Worm (Caenorhabditis elegans): ENCODE results near the gene sre-42.

The sre-42 gene

ce11 chrII:12408717-12409116 is 22.0 kb upstream of the sre-42 start, which contains the start of gene sre-31:
sre-31 (minus strand) TSS chrII:12408817.
- TF ChIP-seq unc-39 (tag; optimal IDR thresholded peaks at IDR 0.05) (no peak), ces-1 (GFP tag; optimal IDR thresholded peaks at IDR 0.05) (no peak), hlh-1 (tag; optimal IDR thresholded peaks at IDR 0.05) (no peak), M03D4.4 (tag; optimal IDR thresholded peaks at IDR 0.05) (no peak), snpc-4 (tag; optimal IDR thresholded peaks at IDR 0.05) (no peak), drap-1 (GFP tag; optimal IDR thresholded peaks at IDR 0.05) (no peak), mab-5 (tag; optimal IDR thresholded peaks at IDR 0.05) (no peak), sptf-1 (tag; optimal IDR thresholded peaks at IDR 0.05) (no peak), zip-8 (tag; optimal IDR thresholded peaks at IDR 0.05) (no peak), lin-32 (GFP tag; optimal IDR thresholded peaks at IDR 0.05) (no peak), mls-2 (tag; optimal IDR thresholded peaks at IDR 0.05) (no peak), tbx-8 (GFP tag; optimal IDR thresholded peaks at IDR 0.05) (no peak)

- TF ChIP-seq ham-2 (GFP tag; optimal IDR thresholded peaks at IDR 0.05): no peak
- TF ChIP-seq unc-39 (tag; optimal IDR thresholded peaks at IDR 0.05): no peak
- no peak for TF ChIP-seq sem-2 (GFP tag; optimal IDR thresholded peaks at IDR 0.05)
- no peak for TF ChIP-seq bed-3 (GFP tag; optimal IDR thresholded peaks at IDR 0.05)
- no peak for TF ChIP-seq lin-13 (tag; optimal IDR thresholded peaks at IDR 0.05)
- no peak for TF ChIP-seq pha-4 (tag; optimal IDR thresholded peaks at IDR 0.05)
- no peak for TF ChIP-seq M03D4.4 (tag; optimal IDR thresholded peaks at IDR 0.05)
- no peak for TF ChIP-seq mab-5 (tag; optimal IDR thresholded peaks at IDR 0.05)
- no peak for TF ChIP-seq ces-1 (GFP tag; optimal IDR thresholded peaks at IDR 0.05)
- no peak for TF ChIP-seq nhr-76 (tag; optimal IDR thresholded peaks at IDR 0.05)
- TF ChIP-seq ceh-83 (GFP tag; optimal IDR thresholded peaks at IDR 0.05): no peak
Observed at ce11 chrII:12406394-12406793, 19.7 kb upstream of the sre-42 start, which contains the start of gene sre-30. sre-30 (minus strand) TSS chrII:12406494.

- TF ChIP-seq elt-3 (tag; optimal IDR thresholded peaks at IDR 0.05) (no peak), bed-3 (GFP tag; optimal IDR thresholded peaks at IDR 0.05) (no peak), mep-1 (tag; optimal IDR thresholded peaks at IDR 0.05) (no peak), lin-13 (tag; optimal IDR thresholded peaks at IDR 0.05) (no peak), lsy-2 (tag; optimal IDR thresholded peaks at IDR 0.05) (no peak), hlh-1 (tag; optimal IDR thresholded peaks at IDR 0.05) (no peak), nhr-2 (tag; optimal IDR thresholded peaks at IDR 0.05) (no peak), ham-2 (GFP tag; optimal IDR thresholded peaks at IDR 0.05) (no peak), cnd-1 (tag; optimal IDR thresholded peaks at IDR 0.05) (no peak), sptf-1 (tag; optimal IDR thresholded peaks at IDR 0.05) (no peak), ces-1 (GFP tag; optimal IDR thresholded peaks at IDR 0.05) (no peak), mab-5 (tag; optimal IDR thresholded peaks at IDR 0.05) (no peak), blmp-1 (tag; optimal IDR thresholded peaks at IDR 0.05) (no peak)
Observed at ce11 chrII:12401791-12402190, 15.1 kb upstream of the sre-42 start, which contains the start of gene sre-29. sre-29 (minus strand) TSS chrII:12401891.

DNA sequence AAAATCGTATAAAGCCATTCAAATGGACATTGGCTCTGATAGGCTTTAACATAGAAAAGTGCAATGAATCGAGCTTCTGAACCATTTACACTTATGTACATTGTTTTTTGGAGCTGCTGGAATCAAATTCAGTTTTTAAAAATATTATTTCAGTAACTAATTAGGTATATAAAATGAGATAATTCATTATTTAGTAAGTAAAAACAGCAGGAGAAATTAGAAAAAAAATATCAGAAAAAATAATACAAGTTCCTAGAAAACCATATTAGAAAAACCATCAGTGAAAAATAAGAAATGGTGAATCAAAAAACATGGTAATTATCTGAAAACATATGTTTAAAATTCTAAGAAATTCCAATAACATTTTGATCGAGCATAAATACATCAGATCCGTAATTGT is 11.0 kb upstream of the sre-42 start, which contains the start of gene F57G9.7:
TSS of gene F57G9.7 (minus strand) at position 101 of the 400 bp plus-strand sequence.
- TF ChIP-seq nhr-28 (tag; optimal IDR thresholded peaks at IDR 0.05) (no peak), elt-3 (tag; optimal IDR thresholded peaks at IDR 0.05) (no peak), M03D4.4 (tag; optimal IDR thresholded peaks at IDR 0.05) (no peak)

ce11 chrII:12394138-12394537 is 7.5 kb upstream of the sre-42 start:
- TF ChIP-seq ceh-39 (tag; optimal IDR thresholded peaks at IDR 0.05): no peak
- TF ChIP-seq unc-120 (tag; optimal IDR thresholded peaks at IDR 0.05; ENCODE audit: poor library complexity, severe bottlenecking): no peak
- no peak for TF ChIP-seq cnd-1 (tag; optimal IDR thresholded peaks at IDR 0.05)
- no peak for TF ChIP-seq lin-13 (tag; optimal IDR thresholded peaks at IDR 0.05)
- no peak for TF ChIP-seq pha-4 (tag; optimal IDR thresholded peaks at IDR 0.05)

DNA sequence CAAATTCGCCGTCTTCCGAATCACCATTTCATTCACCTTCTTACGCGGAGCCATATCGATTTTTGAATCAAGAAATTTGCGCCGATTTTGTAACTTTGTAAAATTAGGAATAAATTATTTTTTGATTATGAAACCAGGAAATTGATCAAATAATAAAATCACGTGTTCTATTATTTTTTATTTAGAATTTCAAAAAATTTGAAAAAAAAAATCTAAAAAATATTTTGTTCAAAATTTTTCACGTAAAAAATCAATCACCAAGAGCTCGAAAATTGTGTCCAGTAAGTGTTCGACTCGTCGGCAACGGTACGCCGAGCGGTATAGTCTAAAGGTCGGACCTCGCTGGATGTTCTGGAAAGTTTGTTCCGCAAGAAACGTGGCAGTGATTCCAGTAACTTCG is 7.0 kb upstream of the sre-42 start, which contains the start of gene Y57A10B.7:
TSS of gene Y57A10B.7 (minus strand) at position 101 of the 400 bp plus-strand sequence.
- TF ChIP-seq nhr-76 (tag; optimal IDR thresholded peaks at IDR 0.05): no peak
- no peak for TF ChIP-seq ham-2 (GFP tag; optimal IDR thresholded peaks at IDR 0.05)
- TF ChIP-seq unc-39 (tag; optimal IDR thresholded peaks at IDR 0.05): no peak
- TF ChIP-seq snpc-4 (tag; optimal IDR thresholded peaks at IDR 0.05): no peak
- no peak for TF ChIP-seq flh-1 (GFP tag; optimal IDR thresholded peaks at IDR 0.05)
- TF ChIP-seq mep-1 (tag; optimal IDR thresholded peaks at IDR 0.05): no peak
- TF ChIP-seq elt-1 (tag; optimal IDR thresholded peaks at IDR 0.05; ENCODE audit: borderline replicate concordance, insufficient read depth): no peak

Measured in whole organism, mixed stage, embryonic.